Fruit fly (Drosophila melanogaster) S2 (cell line): ENCODE results near the gene Cpr65Au.
"Not testable (repeated sequence)": the region's sequence is repeated elsewhere in the genome, so short reads cannot be mapped to it uniquely, and the experiment has no call there.

Experiments used
- CG8478 ChIP-seq: fragments of >200 bp; optimal IDR thresholded peaks from 2 replicates; lab custom pipeline; 2018
- CTCF ChIP-seq, 2 experiments: fragments of >200 bp; optimal IDR thresholded peaks; 2 replicates each; lab custom pipeline; 2018

DNA sequence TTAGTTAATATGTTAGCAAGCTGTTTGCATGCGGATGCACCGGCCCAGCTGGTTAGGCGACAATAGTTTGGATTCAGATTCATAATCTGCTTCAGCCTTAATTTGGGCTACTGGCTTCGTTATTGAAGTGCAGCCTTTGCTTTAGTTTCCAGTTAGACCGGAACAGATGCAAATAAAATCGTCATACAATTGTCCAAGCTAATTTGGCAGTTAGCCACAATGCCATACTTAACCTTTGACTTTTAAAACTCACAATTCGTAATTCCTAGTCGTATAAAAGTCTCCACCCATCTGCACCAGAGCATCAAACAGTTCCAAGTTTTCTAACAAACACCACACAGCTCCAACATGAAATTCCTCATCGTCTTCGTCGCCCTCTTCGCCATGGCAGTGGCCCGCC lies 14.5 kb upstream of the Cpr65Au start, which contains the start of gene Lcp65Ab2:
- TF ChIP-seq CTCF (optimal IDR thresholded peaks at IDR 0.05; lab: Kevin White, UChicago); CG8478: not testable (repeated sequence)
